Worm (Caenorhabditis elegans) whole organism, L4 larva: ENCODE measurements around the gene ZK177.11.
A peak's percentile ranks its signal among the peaks of the same experiment; 100 is the strongest.

Experiments
- F37D6.2 ChIP-seq: sonication (generic microtip); optimal IDR thresholded peaks from 2 replicates; lab custom pipeline; 2016; ENCODE audit warnings: mild to moderate bottlenecking, missing genetic modification characterization, missing compliant biosample characterization
- F49E8.2 ChIP-seq: sonication (generic microtip); optimal IDR thresholded peaks from 2 replicates; lab custom pipeline; 2016; ENCODE audit warnings: missing compliant biosample characterization, mild to moderate bottlenecking, missing genetic modification characterization, borderline replicate concordance
- ZK337.2 ChIP-seq: fragments of 200-800 bp; sonication (Bioruptor generic); IDR thresholded peaks from 2 replicates; pipeline ENCODE4 v1.3.6; 2022; ENCODE audit warnings: missing genetic modification reagents, missing genetic modification characterization, missing compliant biosample characterization
- ZK546.5 ChIP-seq, 2 experiments: sonication (generic microtip); optimal IDR thresholded peaks; 2 replicates each; lab custom pipeline; 2017; ENCODE audit warnings: missing biosample characterization in 2 of 2, missing genetic modification characterization in 2 of 2
- aha-1 ChIP-seq: fragments of 150-350 bp; peaks from one replicate; lab custom pipeline; 2014; ENCODE audit warnings: missing biosample characterization, missing genetic modification characterization
- ceh-20 ChIP-seq: fragments of 200-800 bp; sonication (Bioruptor generic); IDR thresholded peaks from 2 replicates; pipeline ENCODE4 v1.3.6; 2022; ENCODE audit warnings: missing genetic modification reagents, missing genetic modification characterization, missing compliant biosample characterization
- ceh-32 ChIP-seq: sonication (generic microtip); optimal IDR thresholded peaks from 2 replicates; lab custom pipeline; 2016; ENCODE audit warnings: mild to moderate bottlenecking, missing genetic modification characterization, missing compliant biosample characterization; ENCODE audit not compliant: poor library complexity
- ceh-82 ChIP-seq: sonication (generic microtip); optimal IDR thresholded peaks from 2 replicates; lab custom pipeline; 2017; ENCODE audit warnings: missing biosample characterization, missing genetic modification characterization
- ces-1 ChIP-seq: fragments of 150-350 bp; sonication (generic microtip); optimal IDR thresholded peaks from 4 replicates; lab custom pipeline; 2014; ENCODE audit warnings: missing biosample characterization, missing genetic modification reagents, missing genetic modification characterization
- dpl-1 ChIP-seq: fragments of 150-350 bp; optimal IDR thresholded peaks from 2 replicates; lab custom pipeline; 2014; ENCODE audit warnings: missing biosample characterization, missing genetic modification reagents, missing genetic modification characterization
- duxl-1 ChIP-seq: sonication (generic microtip); optimal IDR thresholded peaks from 2 replicates; lab custom pipeline; 2016; ENCODE audit warnings: mild to moderate bottlenecking, missing genetic modification characterization, moderate library complexity, missing compliant biosample characterization; ENCODE audit not compliant: poor library complexity
- egl-27 ChIP-seq: sonication (generic microtip); optimal IDR thresholded peaks from 3 replicates; lab custom pipeline; 2017; ENCODE audit warnings: missing biosample characterization, missing genetic modification reagents, missing genetic modification characterization
- egl-43 ChIP-seq: fragments of 200-800 bp; sonication (Bioruptor generic); IDR thresholded peaks from 2 replicates; pipeline ENCODE4 v1.3.6; 2022; ENCODE audit warnings: missing genetic modification reagents, missing genetic modification characterization, missing compliant biosample characterization
- fkh-10 ChIP-seq: fragments of 150-350 bp; optimal IDR thresholded peaks from 2 replicates; lab custom pipeline; 2014; ENCODE audit warnings: missing biosample characterization, missing genetic modification reagents, missing genetic modification characterization
- fos-1 ChIP-seq: fragments of 150-350 bp; optimal IDR thresholded peaks from 2 replicates; lab custom pipeline; 2014; ENCODE audit warnings: missing biosample characterization, missing genetic modification characterization
- gei-8 ChIP-seq: fragments of 200-800 bp; sonication (Bioruptor generic); optimal IDR thresholded peaks from 2 replicates; lab custom pipeline; 2018; ENCODE audit warnings: mild to moderate bottlenecking, missing genetic modification characterization, missing compliant biosample characterization
- jun-1 ChIP-seq: fragments of 150-350 bp; optimal IDR thresholded peaks from 2 replicates; lab custom pipeline; 2014; ENCODE audit warnings: missing biosample characterization, missing genetic modification reagents, missing genetic modification characterization
- lin-1 ChIP-seq: fragments of 200-800 bp; sonication (Bioruptor generic); IDR thresholded peaks from 2 replicates; pipeline ENCODE4 v1.3.6; 2022; ENCODE audit warnings: missing genetic modification reagents, missing genetic modification characterization, missing compliant biosample characterization
- lin-13 ChIP-seq: fragments of 150-350 bp; optimal IDR thresholded peaks from 2 replicates; lab custom pipeline; 2014; ENCODE audit warnings: missing biosample characterization, missing genetic modification reagents, missing genetic modification characterization
- lin-15B ChIP-seq: fragments of 150-350 bp; sonication (generic microtip); optimal IDR thresholded peaks from 3 replicates; lab custom pipeline; 2014; ENCODE audit warnings: missing biosample characterization, missing genetic modification characterization
- lin-38 ChIP-seq: fragments of 200-800 bp; sonication (Bioruptor generic); IDR thresholded peaks from 2 replicates; pipeline ENCODE4 v1.3.6; 2022; ENCODE audit warnings: missing genetic modification reagents, missing genetic modification characterization, missing compliant biosample characterization
- mdl-1 ChIP-seq, 2 experiments: fragments of 150-350 bp in 1 of 2; sonication (generic microtip) in 1 of 2; optimal IDR thresholded peaks; 2 replicates each; lab custom pipeline; 2014 to 2017; ENCODE audit warnings: missing biosample characterization in 2 of 2, missing genetic modification characterization in 2 of 2
- nhr-11 ChIP-seq: fragments of 150-350 bp; optimal IDR thresholded peaks from 2 replicates; lab custom pipeline; 2014; ENCODE audit warnings: missing biosample characterization, missing genetic modification characterization
- nhr-237 ChIP-seq: sonication (generic microtip); optimal IDR thresholded peaks from 2 replicates; lab custom pipeline; 2017; ENCODE audit warnings: missing biosample characterization, missing genetic modification characterization
- nhr-28 ChIP-seq: fragments of 150-350 bp; optimal IDR thresholded peaks from 2 replicates; lab custom pipeline; 2014; ENCODE audit warnings: missing biosample characterization, missing genetic modification characterization
- nhr-42 ChIP-seq: fragments of 200-800 bp; sonication (Bioruptor generic); IDR thresholded peaks from 2 replicates; pipeline ENCODE4 v1.3.6; 2022; ENCODE audit warnings: missing genetic modification characterization, missing compliant biosample characterization
- nhr-48 ChIP-seq: sonication (generic microtip); optimal IDR thresholded peaks from 2 replicates; lab custom pipeline; 2016; ENCODE audit warnings: mild to moderate bottlenecking, missing genetic modification characterization, missing compliant biosample characterization
- nhr-77 ChIP-seq: fragments of 150-350 bp; optimal IDR thresholded peaks from 2 replicates; lab custom pipeline; 2014; ENCODE audit warnings: missing biosample characterization, missing genetic modification characterization
- pqm-1 ChIP-seq: sonication (generic microtip); optimal IDR thresholded peaks from 2 replicates; lab custom pipeline; 2017; ENCODE audit warnings: missing biosample characterization, missing genetic modification characterization
- rbr-2 ChIP-seq: sonication (generic microtip); optimal IDR thresholded peaks from 2 replicates; lab custom pipeline; 2016; ENCODE audit warnings: missing genotype, missing genetic modification characterization, missing compliant biosample characterization
- snpc-4 ChIP-seq: fragments of 150-350 bp; optimal IDR thresholded peaks from 2 replicates; lab custom pipeline; 2014; ENCODE audit warnings: missing biosample characterization, missing genetic modification characterization
- spr-1 ChIP-seq: sonication (generic microtip); optimal IDR thresholded peaks from 2 replicates; lab custom pipeline; 2016; ENCODE audit warnings: mild to moderate bottlenecking, missing genetic modification characterization, missing compliant biosample characterization
- unc-130 ChIP-seq: sonication (generic microtip); optimal IDR thresholded peaks from 2 replicates; lab custom pipeline; 2016; ENCODE audit warnings: missing genetic modification reagents, missing genetic modification characterization, missing compliant biosample characterization
- unc-62 ChIP-seq, 3 experiments: fragments of 150-350 bp in 1 of 3; sonication (generic microtip); optimal IDR thresholded peaks in 2 of 3; peaks in 1 of 3; 1 replicate in 1 of 3; 2 replicates in 2 of 3; lab custom pipeline; 2014 to 2017; ENCODE audit warnings: missing biosample characterization in 3 of 3, missing genetic modification characterization in 3 of 3, missing genetic modification reagents in 3 of 3, missing genotype in 1 of 3
- vab-7 ChIP-seq: fragments of 200-800 bp; sonication (Bioruptor generic); IDR thresholded peaks from 2 replicates; pipeline ENCODE4 v1.3.6; 2022; ENCODE audit warnings: missing genetic modification reagents, missing genetic modification characterization, missing compliant biosample characterization
- zag-1 ChIP-seq: fragments of 150-350 bp; optimal IDR thresholded peaks from 2 replicates; lab custom pipeline; 2014; ENCODE audit warnings: missing biosample characterization, missing genetic modification characterization
- zip-2 ChIP-seq: fragments of 150-350 bp; optimal IDR thresholded peaks from 2 replicates; lab custom pipeline; 2014; ENCODE audit warnings: missing biosample characterization, missing genetic modification characterization
- ztf-11 ChIP-seq: fragments of 150-350 bp; optimal IDR thresholded peaks from 2 replicates; lab custom pipeline; 2014; ENCODE audit warnings: missing biosample characterization, missing genetic modification characterization
- ztf-7 ChIP-seq: fragments of 150-350 bp; optimal IDR thresholded peaks from 2 replicates; lab custom pipeline; 2014; ENCODE audit warnings: missing biosample characterization, missing genetic modification characterization

The ZK177.11 gene

DNA sequence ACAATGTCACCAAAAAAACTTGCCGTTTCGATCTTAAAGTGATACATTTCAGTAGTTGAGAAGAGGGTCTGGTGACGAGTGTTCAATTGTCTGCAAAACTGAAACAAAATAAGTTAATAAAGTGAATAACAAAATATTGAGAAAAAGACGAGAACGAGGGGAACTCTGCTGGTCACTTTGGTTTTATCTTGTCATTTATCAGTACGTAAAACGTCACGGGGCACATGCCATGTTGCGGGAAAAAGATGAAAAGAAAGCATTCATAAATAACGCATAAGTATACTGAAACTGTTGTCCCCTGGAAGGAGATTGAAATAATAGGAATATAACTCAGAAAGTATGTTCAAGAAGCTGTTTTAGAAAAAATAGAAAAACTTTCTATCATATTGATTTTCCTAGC is 7.9 kb upstream of the ZK177.11 start, which contains the start of gene sahd-1:
Gene sahd-1 (minus strand): TSS at position 100 of the 400 bp plus-strand sequence.
- TF ChIP-seq pqm-1 (tag; lab: Kevin White, UChicago) (peak; percentile 40), spr-1 (tag; lab: Kevin White, UChicago) (no peak), aha-1 (tag; lab: Kevin White, UChicago) (peak; percentile 46)

DNA sequence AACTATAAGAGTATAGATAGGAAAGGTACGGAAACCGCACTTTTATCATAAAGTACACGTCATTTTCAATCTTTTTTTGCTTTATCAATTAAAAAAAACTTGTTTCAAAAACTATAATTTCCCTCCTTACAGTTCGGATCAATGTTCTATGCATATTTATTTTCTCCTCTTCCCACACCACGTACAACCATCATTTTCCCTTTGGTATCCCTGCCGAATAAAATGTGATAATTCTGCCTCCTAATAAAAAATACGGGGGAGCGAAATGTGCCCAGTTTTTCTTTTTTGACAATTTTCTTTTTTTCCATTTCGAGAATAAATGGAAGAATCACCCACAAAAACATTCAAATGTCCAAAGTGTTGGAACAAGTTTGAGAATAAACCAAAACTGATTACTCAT is 7.2 kb upstream of the ZK177.11 start, which contains the start of gene ZK177.3:
Gene ZK177.3 (plus strand): TSS at position 301 of the 400 bp plus-strand sequence.
- TF ChIP-seq pqm-1 (tag; lab: Kevin White, UChicago), result peak; percentile 40
- no peak for TF ChIP-seq ztf-7 (tag; lab: Kevin White, UChicago)

DNA sequence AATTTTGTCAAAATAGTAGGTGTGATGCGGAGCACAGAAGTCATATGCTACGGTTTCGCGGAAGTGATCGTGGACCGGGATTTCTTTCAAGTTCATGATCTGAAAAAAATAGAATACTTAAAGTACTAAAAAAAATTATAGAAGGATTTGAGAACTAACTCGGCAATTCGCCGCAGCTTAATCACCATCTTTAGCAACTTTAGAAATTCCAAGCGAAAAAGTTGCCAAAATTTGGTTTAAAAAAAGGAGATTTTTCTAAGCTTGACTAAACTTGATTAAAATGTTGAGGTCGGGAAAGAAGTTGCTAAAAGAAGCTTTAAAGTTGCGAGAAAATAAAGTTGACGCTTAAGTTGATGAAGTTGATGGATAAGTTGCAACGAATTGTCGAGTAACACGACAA is 5.1 kb upstream of the ZK177.11 start, which contains the start of gene ZK177.9:
Gene ZK177.9 (minus strand): TSS at position 101 of the 400 bp plus-strand sequence.
- no peak for TF ChIP-seq egl-43 (GFP tag; lab: Robert Waterston, UW)
- TF ChIP-seq unc-62 (GFP tag; optimal IDR thresholded peaks at IDR 0.05 in 1 of 2; lab: Kevin White, UChicago), result no peak
- no peak for TF ChIP-seq unc-62 (tag; optimal IDR thresholded peaks at IDR 0.05; lab: Kevin White, UChicago)
- TF ChIP-seq unc-130 (GFP tag; lab: Kevin White, UChicago), result no peak
- no peak for TF ChIP-seq lin-1 (GFP tag; lab: Robert Waterston, UW)
- TF ChIP-seq duxl-1 (tag; lab: Kevin White, UChicago), result no peak
- TF ChIP-seq nhr-77, result no peak
- TF ChIP-seq zag-1 (tag; lab: Kevin White, UChicago), result no peak
- TF ChIP-seq rbr-2, result no peak
- no peak for TF ChIP-seq egl-27 (tag; lab: Kevin White, UChicago)
- no peak for TF ChIP-seq lin-38

- no peak for TF ChIP-seq ZK546.5 (tag; optimal IDR thresholded peaks at IDR 0.05; lab: Kevin White, UChicago)
- no peak for TF ChIP-seq mdl-1 (tag; optimal IDR thresholded peaks at IDR 0.05; lab: Kevin White, UChicago)
- TF ChIP-seq ZK337.2 (GFP tag; lab: Robert Waterston, UW), result no peak
- TF ChIP-seq nhr-77, result no peak
- TF ChIP-seq ces-1 (GFP tag; lab: Kevin White, UChicago), result no peak
- no peak for TF ChIP-seq dpl-1
- TF ChIP-seq unc-62 (GFP tag; optimal IDR thresholded peaks at IDR 0.05 in 1 of 2; lab: Kevin White, UChicago), result no peak
- no peak for TF ChIP-seq unc-62 (tag; optimal IDR thresholded peaks at IDR 0.05; lab: Kevin White, UChicago)
- no peak for TF ChIP-seq ceh-20 (GFP tag; lab: Robert Waterston, UW)
- no peak for TF ChIP-seq fos-1 (tag; lab: Kevin White, UChicago)
- TF ChIP-seq ztf-11 (tag; lab: Kevin White, UChicago), result no peak
- TF ChIP-seq jun-1 (tag; lab: Kevin White, UChicago), result no peak
- TF ChIP-seq aha-1 (tag; lab: Kevin White, UChicago), result no peak
- no peak for TF ChIP-seq nhr-11 (tag; lab: Kevin White, UChicago)
Measured at ce11 chrII:5518055-5518454, 4.7 kb upstream of the ZK177.11 start.

ce11 chrII:5518910-5519309 is 3.8 kb upstream of the ZK177.11 start, which contains the start of gene ZK177.2:
ZK177.2 (plus strand) TSS chrII:5519210.
- TF ChIP-seq nhr-48 (tag; lab: Kevin White, UChicago), result no peak
- TF ChIP-seq zag-1 (tag; lab: Kevin White, UChicago), result no peak
- no peak for TF ChIP-seq F37D6.2 (tag; lab: Kevin White, UChicago)
- no peak for TF ChIP-seq lin-38
- no peak for TF ChIP-seq nhr-28 (tag; lab: Kevin White, UChicago)
- no peak for TF ChIP-seq spr-1 (tag; lab: Kevin White, UChicago)
- no peak for TF ChIP-seq egl-27 (tag; lab: Kevin White, UChicago)
- TF ChIP-seq dpl-1, result no peak
- no peak for TF ChIP-seq lin-1 (GFP tag; lab: Robert Waterston, UW)
- no peak for TF ChIP-seq nhr-237

- TF ChIP-seq gei-8 (GFP tag; lab: Kevin White, UChicago), result no peak
- TF ChIP-seq snpc-4 (tag; lab: Kevin White, UChicago), result no peak
- TF ChIP-seq ceh-82 (tag; lab: Kevin White, UChicago), result no peak
- no peak for TF ChIP-seq F49E8.2
- no peak for TF ChIP-seq lin-15B (tag; lab: Kevin White, UChicago)
- no peak for TF ChIP-seq ztf-11 (tag; lab: Kevin White, UChicago)
- TF ChIP-seq fos-1 (tag; lab: Kevin White, UChicago), result no peak
- TF ChIP-seq mdl-1 (tag; optimal IDR thresholded peaks at IDR 0.05; lab: Kevin White, UChicago), result no peak
- TF ChIP-seq lin-13, result no peak
- TF ChIP-seq ztf-7 (tag; lab: Kevin White, UChicago), result no peak
- TF ChIP-seq nhr-42, result no peak
- no peak for TF ChIP-seq vab-7
- no peak for TF ChIP-seq jun-1 (tag; lab: Kevin White, UChicago)
- no peak for TF ChIP-seq ceh-32
- TF ChIP-seq nhr-237, result no peak
- no peak for TF ChIP-seq fkh-10 (GFP tag; lab: Kevin White, UChicago)
- no peak for TF ChIP-seq zip-2 (tag; lab: Kevin White, UChicago)
Measured at ce11 chrII:5521411-5521810, 1.3 kb upstream of the ZK177.11 start, which contains the start of gene ZK177.12. ZK177.12 (plus strand) TSS chrII:5521711.
